Fruit fly (Drosophila melanogaster) whole organism, embryonic: Measurements from ENCODE around the gene PLCXD.
A peak's percentile ranks its signal among the peaks of the same experiment; 100 is the strongest.

Experiments
- CG10274 ChIP-seq: fragments of 200-800 bp; sonication (Bioruptor generic); optimal IDR thresholded peaks from 3 replicates; lab custom pipeline; 2017; ENCODE audit warnings: missing biosample characterization, mild to moderate bottlenecking, missing genetic modification characterization
- CG10321 ChIP-seq: fragments of 200-800 bp; sonication (Bioruptor generic); IDR thresholded peaks from 2 replicates; pipeline ENCODE4 v1.3.6; 2022; ENCODE audit warnings: missing biosample characterization, missing genetic modification characterization
- CG10543 ChIP-seq: fragments of 200-800 bp; sonication (Bioruptor generic); optimal IDR thresholded peaks from 3 replicates; lab custom pipeline; 2017; ENCODE audit warnings: missing biosample characterization, mild to moderate bottlenecking, missing genetic modification characterization, moderate library complexity
- CG11093 ChIP-seq: fragments of 200-800 bp; sonication (Bioruptor generic); IDR thresholded peaks from 3 replicates; pipeline ENCODE4 v1.3.6; 2022; ENCODE audit warnings: missing biosample characterization, missing genetic modification characterization
- CG11456 ChIP-seq: fragments of 200-800 bp; sonication (Bioruptor generic); IDR thresholded peaks from 3 replicates; pipeline ENCODE4 v1.3.6; 2022; ENCODE audit warnings: missing biosample characterization, missing genetic modification characterization
- CG11696 ChIP-seq: fragments of 200-800 bp; sonication (Bioruptor generic); IDR thresholded peaks from 2 replicates; pipeline ENCODE4 v1.3.6; 2022; ENCODE audit warnings: missing biosample characterization, missing genetic modification characterization
- CG12769 ChIP-seq: fragments of 200-800 bp; sonication (Bioruptor generic); optimal IDR thresholded peaks from 2 replicates; lab custom pipeline; 2019; ENCODE audit warnings: missing biosample characterization, mild to moderate bottlenecking, missing genetic modification characterization, moderate library complexity
- CG13296 ChIP-seq: fragments of 200-800 bp; sonication (Bioruptor generic); optimal IDR thresholded peaks from 3 replicates; lab custom pipeline; 2018; ENCODE audit warnings: missing biosample characterization, mild to moderate bottlenecking, missing genetic modification characterization
- CG13894 ChIP-seq: fragments of 200-800 bp; sonication (Bioruptor generic); optimal IDR thresholded peaks from 3 replicates; lab custom pipeline; 2018; ENCODE audit warnings: missing biosample characterization, mild to moderate bottlenecking, missing genetic modification characterization, moderate library complexity
- CG14965 ChIP-seq: fragments of 200-800 bp; sonication (Bioruptor generic); optimal IDR thresholded peaks from 2 replicates; lab custom pipeline; 2016; ENCODE audit warnings: missing biosample characterization, missing genetic modification characterization, borderline replicate concordance
- CG16813 ChIP-seq: fragments of 200-800 bp; sonication (Bioruptor generic); IDR thresholded peaks from 3 replicates; pipeline ENCODE4 v1.3.6; 2022; ENCODE audit warnings: missing biosample characterization, missing genetic modification characterization; ENCODE audit not compliant: partially characterized antibody
- CG17186 ChIP-seq: fragments of 200-800 bp; sonication (Bioruptor generic); optimal IDR thresholded peaks from 3 replicates; lab custom pipeline; 2017; ENCODE audit warnings: missing biosample characterization, missing genetic modification reagents, missing genetic modification characterization
- CG2120 ChIP-seq: fragments of 200-800 bp; sonication (Bioruptor generic); optimal IDR thresholded peaks from 3 replicates; lab custom pipeline; 2016; ENCODE audit warnings: missing biosample characterization, missing genetic modification characterization
- CG2199 ChIP-seq: fragments of 200-800 bp; sonication (Bioruptor generic); IDR thresholded peaks from 3 replicates; pipeline ENCODE4 v1.3.6; 2022; ENCODE audit warnings: missing biosample characterization, missing genetic modification characterization
- CG2678 ChIP-seq: fragments of 200-800 bp; sonication (Bioruptor generic); optimal IDR thresholded peaks from 3 replicates; lab custom pipeline; 2019; ENCODE audit warnings: missing biosample characterization, mild to moderate bottlenecking, missing genetic modification characterization, moderate library complexity
- CG31224 ChIP-seq: fragments of 200-800 bp; sonication (Bioruptor generic); IDR thresholded peaks from 2 replicates; pipeline ENCODE4 v1.3.6; 2022; ENCODE audit warnings: missing biosample characterization, missing genetic modification characterization
- CG5180 ChIP-seq: fragments of 200-800 bp; sonication (Bioruptor generic); optimal IDR thresholded peaks from 3 replicates; lab custom pipeline; 2017; ENCODE audit warnings: missing biosample characterization, missing genetic modification characterization, mild to moderate bottlenecking, moderate library complexity, missing genetic modification reagents
- CG7987 ChIP-seq: fragments of 200-800 bp; sonication (Bioruptor generic); optimal IDR thresholded peaks from 2 replicates; lab custom pipeline; 2018; ENCODE audit warnings: missing biosample characterization, mild to moderate bottlenecking, missing genetic modification characterization, moderate library complexity
- CG8281 ChIP-seq: fragments of 200-800 bp; sonication (Bioruptor generic); optimal IDR thresholded peaks from 2 replicates; lab custom pipeline; 2018; ENCODE audit warnings: missing biosample characterization, mild to moderate bottlenecking, missing genetic modification characterization, moderate library complexity
- CG8388 ChIP-seq: fragments of 200-800 bp; sonication (Bioruptor generic); optimal IDR thresholded peaks from 2 replicates; lab custom pipeline; 2019; ENCODE audit warnings: missing biosample characterization, mild to moderate bottlenecking, missing genetic modification characterization, moderate library complexity
- CG9932 ChIP-seq: fragments of 200-800 bp; sonication (Bioruptor generic); IDR thresholded peaks from 2 replicates; pipeline ENCODE4 v1.3.6; 2022; ENCODE audit warnings: missing biosample characterization, missing genetic modification characterization
- Gug ChIP-seq: fragments of 200-800 bp; sonication (Bioruptor generic); IDR thresholded peaks from 4 replicates; pipeline ENCODE4 v1.3.6; 2022; ENCODE audit warnings: missing biosample characterization, missing genetic modification characterization
- HHEX ChIP-seq: fragments of 200-800 bp; sonication (Bioruptor generic); optimal IDR thresholded peaks from 3 replicates; lab custom pipeline; 2017; ENCODE audit warnings: missing biosample characterization, mild to moderate bottlenecking, missing genetic modification characterization, missing genetic modification reagents
- Hsf ChIP-seq: fragments of 200-800 bp; sonication (Bioruptor generic); optimal IDR thresholded peaks from 3 replicates; lab custom pipeline; 2016; ENCODE audit warnings: missing biosample characterization, missing genetic modification characterization
- Med ChIP-seq: fragments of 200-800 bp; sonication (Bioruptor generic); peaks from one replicate; lab custom pipeline; 2016; ENCODE audit warnings: missing biosample characterization, missing genetic modification characterization, mild to moderate bottlenecking, inconsistent platforms, moderate library complexity
- Pdp1 ChIP-seq, 2 experiments: fragments of 200-800 bp; sonication (Bioruptor generic); optimal IDR thresholded peaks; 3 replicates each; lab custom pipeline; 2016; ENCODE audit warnings: missing biosample characterization in 2 of 2, missing genetic modification characterization in 2 of 2, mild to moderate bottlenecking in 1 of 2, moderate library complexity in 1 of 2
- Sox102F ChIP-seq: fragments of 200-800 bp; sonication (Bioruptor generic); optimal IDR thresholded peaks from 2 replicates; lab custom pipeline; 2018; ENCODE audit warnings: missing biosample characterization, mild to moderate bottlenecking, missing genetic modification characterization, moderate library complexity
- Sry-δ ChIP-seq: fragments of 200-800 bp; sonication (Bioruptor generic); optimal IDR thresholded peaks from 2 replicates; lab custom pipeline; 2016; ENCODE audit warnings: missing biosample characterization, missing genetic modification characterization
- Ssrp ChIP-seq: fragments of 200-800 bp; sonication (Bioruptor generic); optimal IDR thresholded peaks from 2 replicates; lab custom pipeline; 2018; ENCODE audit warnings: missing biosample characterization, mild to moderate bottlenecking, missing genetic modification characterization, moderate library complexity
- abd-A ChIP-seq: fragments of 200-800 bp; sonication (Bioruptor generic); optimal IDR thresholded peaks from 3 replicates; lab custom pipeline; 2019; ENCODE audit warnings: missing biosample characterization, mild to moderate bottlenecking, missing genetic modification characterization, moderate library complexity
- bsh ChIP-seq, 2 experiments: fragments of 200-800 bp; sonication (Bioruptor generic); optimal IDR thresholded peaks; 2 replicates each; lab custom pipeline; 2017 to 2018; ENCODE audit warnings: mild to moderate bottlenecking in 2 of 2, missing biosample characterization in 2 of 2, missing genetic modification characterization in 2 of 2, moderate library complexity in 1 of 2
- dpn ChIP-seq, 2 experiments: fragments of 200-800 bp; sonication (Bioruptor generic); optimal IDR thresholded peaks; 3 replicates each; lab custom pipeline; 2016; ENCODE audit warnings: missing biosample characterization in 2 of 2, missing genetic modification characterization in 2 of 2
- gem ChIP-seq: fragments of 200-800 bp; sonication (Bioruptor generic); optimal IDR thresholded peaks from 2 replicates; lab custom pipeline; 2019; ENCODE audit warnings: missing biosample characterization, mild to moderate bottlenecking, missing genetic modification characterization, moderate library complexity
- grau ChIP-seq: fragments of 200-800 bp; optimal IDR thresholded peaks from 3 replicates; lab custom pipeline; 2019; ENCODE audit warnings: missing biosample characterization, mild to moderate bottlenecking, missing genetic modification characterization, moderate library complexity
- gro ChIP-seq: fragments of 200-800 bp; sonication (Bioruptor generic); optimal IDR thresholded peaks from 2 replicates; lab custom pipeline; 2016; ENCODE audit warnings: missing biosample characterization, missing genetic modification characterization
- gt ChIP-seq: fragments of 200-800 bp; sonication (Bioruptor generic); IDR thresholded peaks from 2 replicates; pipeline ENCODE4 v1.3.6; 2022; ENCODE audit warnings: missing biosample characterization, missing genetic modification characterization
- jing ChIP-seq: fragments of 200-800 bp; sonication (Bioruptor generic); optimal IDR thresholded peaks from 2 replicates; lab custom pipeline; 2018; ENCODE audit warnings: missing biosample characterization, mild to moderate bottlenecking, missing genetic modification characterization
- kah ChIP-seq: fragments of 200-800 bp; sonication (Bioruptor generic); optimal IDR thresholded peaks from 2 replicates; lab custom pipeline; 2018; ENCODE audit warnings: missing biosample characterization, mild to moderate bottlenecking, missing genetic modification characterization
- mirr ChIP-seq: fragments of 200-800 bp; sonication (Bioruptor generic); optimal IDR thresholded peaks from 3 replicates; lab custom pipeline; 2018; ENCODE audit warnings: missing biosample characterization, mild to moderate bottlenecking, missing genetic modification characterization
- nau ChIP-seq: fragments of 200-800 bp; sonication (Bioruptor generic); optimal IDR thresholded peaks from 3 replicates; lab custom pipeline; 2017; ENCODE audit warnings: missing biosample characterization, mild to moderate bottlenecking, missing genetic modification characterization, missing genetic modification reagents
- p53 ChIP-seq: fragments of 200-800 bp; sonication (Bioruptor generic); optimal IDR thresholded peaks from 2 replicates; lab custom pipeline; 2016; ENCODE audit warnings: missing biosample characterization, missing genetic modification characterization
- sd ChIP-seq: fragments of 200-800 bp; sonication (Bioruptor generic); optimal IDR thresholded peaks from 3 replicates; lab custom pipeline; 2018; ENCODE audit warnings: missing biosample characterization, mild to moderate bottlenecking, missing genetic modification characterization, moderate library complexity
- seq ChIP-seq: fragments of 200-800 bp; sonication (Bioruptor generic); IDR thresholded peaks from 2 replicates; pipeline ENCODE4 v1.3.6; 2022; ENCODE audit warnings: missing biosample characterization, missing genetic modification characterization
- unpg ChIP-seq: fragments of 200-800 bp; sonication (Bioruptor generic); optimal IDR thresholded peaks from 3 replicates; lab custom pipeline; 2018; ENCODE audit warnings: missing biosample characterization, mild to moderate bottlenecking, missing genetic modification characterization, moderate library complexity
- vvl ChIP-seq: fragments of 200-800 bp; sonication (Bioruptor generic); IDR thresholded peaks from 2 replicates; pipeline ENCODE4 v1.3.6; 2022; ENCODE audit warnings: missing biosample characterization, missing genetic modification characterization
- zen ChIP-seq: fragments of 200-800 bp; sonication (Bioruptor generic); optimal IDR thresholded peaks from 3 replicates; lab custom pipeline; 2018; ENCODE audit warnings: missing biosample characterization, mild to moderate bottlenecking, missing genetic modification characterization, moderate library complexity
- zfh1 ChIP-seq: fragments of 200-800 bp; sonication (Bioruptor generic); IDR thresholded peaks from 3 replicates; pipeline ENCODE4 v1.3.6; 2022; ENCODE audit warnings: missing biosample characterization, missing genetic modification characterization

PLCXD gene

DNA sequence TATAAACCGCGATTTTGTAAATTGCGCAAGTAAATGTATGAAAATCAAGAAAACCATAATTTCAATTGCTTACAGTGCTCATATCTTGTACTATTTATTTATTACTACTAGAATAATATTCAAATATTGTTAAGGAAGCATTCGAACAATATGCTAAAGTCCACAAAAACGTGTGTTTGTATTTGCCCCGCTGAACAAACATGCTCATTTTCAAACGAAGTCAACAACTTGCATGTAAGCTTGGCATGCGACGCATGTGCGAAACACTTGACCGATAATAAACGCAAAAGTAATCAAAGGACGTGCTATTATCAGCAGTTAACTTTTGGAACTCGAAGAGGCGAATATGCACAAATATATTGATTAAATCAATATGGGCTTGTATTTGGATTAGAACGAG is 28.0 kb upstream of the PLCXD start (continued):
- no peak for TF ChIP-seq jing (GFP tag; lab: Kevin White, UChicago)
- TF ChIP-seq zfh1 (GFP tag; lab: Robert Waterston, UW), result peak; percentile 46; the same call in 2 of the 3 replicates
- TF ChIP-seq CG14965, result peak; percentile 7
- TF ChIP-seq Pdp1 (GFP tag; optimal IDR thresholded peaks at IDR 0.05; lab: Kevin White, UChicago), result no peak
- TF ChIP-seq, all 482 proteins: peak for 204

DNA sequence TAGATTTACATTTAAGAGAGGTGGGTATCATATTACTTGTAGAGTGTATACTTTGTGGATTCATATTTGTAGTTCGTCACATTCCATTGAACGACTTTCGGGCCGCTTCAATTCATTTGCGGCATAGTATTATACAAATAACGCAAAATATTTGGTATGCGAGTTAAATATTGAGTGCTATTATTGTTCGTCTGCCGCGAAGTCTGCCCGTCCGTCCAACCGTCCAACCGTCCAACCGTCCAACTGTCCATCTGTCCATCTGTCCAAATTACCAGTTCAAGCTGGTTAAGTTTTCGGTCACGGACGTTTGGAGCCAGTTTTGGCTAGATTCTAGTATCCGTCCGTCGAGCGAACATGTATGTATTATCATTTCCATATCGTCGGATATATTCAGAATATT is 25.1 kb upstream of the PLCXD start:
- TF ChIP-seq Med (GFP tag; lab: Kevin White, UChicago), result peak; percentile 25
- TF ChIP-seq CG17186, result no peak
- no peak for TF ChIP-seq nau (GFP tag; lab: Kevin White, UChicago)
- no peak for TF ChIP-seq CG11456 (GFP tag; lab: Robert Waterston, UW)
- TF ChIP-seq gro (GFP tag; lab: Kevin White, UChicago), result no peak
- no peak for TF ChIP-seq Ssrp (tag; lab: Kevin White, UChicago)
- no peak for TF ChIP-seq gt (GFP tag; lab: Robert Waterston, UW)
- TF ChIP-seq dpn (GFP tag; optimal IDR thresholded peaks at IDR 0.05; lab: Kevin White, UChicago), result no peak
- TF ChIP-seq CG16813 (GFP tag; lab: Robert Waterston, UW), result no peak
- TF ChIP-seq CG13894, result peak; percentile 32
- no peak for TF ChIP-seq zen
- TF ChIP-seq p53 (GFP tag; lab: Kevin White, UChicago), result no peak
- TF ChIP-seq sd, result peak; percentile 80
- peak; percentile 85 for TF ChIP-seq CG8281 (tag; lab: Kevin White, UChicago)
- no peak for TF ChIP-seq Gug (GFP tag; lab: Robert Waterston, UW)
- peak; percentile 3 for TF ChIP-seq CG5180 (GFP tag; lab: Kevin White, UChicago)
- peak; percentile 82 for TF ChIP-seq gem (tag; lab: Kevin White, UChicago)

dm6 chr2L:12025505-12025904 is 23.7 kb upstream of the PLCXD start:
- TF ChIP-seq CG8388 (GFP tag; lab: Kevin White, UChicago), result no peak
- TF ChIP-seq CG2120 (GFP tag; lab: Kevin White, UChicago), result peak; percentile 7
- peak; percentile 33; the same call in 1 of the 2 replicates for TF ChIP-seq CG9932
- TF ChIP-seq Sry-δ (GFP tag; lab: Kevin White, UChicago), result no peak
- peak; percentile 98 for TF ChIP-seq CG10274 (GFP tag; lab: Kevin White, UChicago)
- TF ChIP-seq bsh (GFP tag; optimal IDR thresholded peaks at IDR 0.05; lab: Kevin White, UChicago), result peak in 1 of 2 experiments; percentile 26
- 0 out of 2 replicates have a peak, but pooled peaks have one; percentile 10 for TF ChIP-seq CG31224
- no peak for TF ChIP-seq CG10321 (GFP tag; lab: Robert Waterston, UW)
- peak; percentile 90 for TF ChIP-seq Med (GFP tag; lab: Kevin White, UChicago)
- peak; percentile 8 for TF ChIP-seq unpg (GFP tag; lab: Kevin White, UChicago)
- TF ChIP-seq mirr, result peak; percentile 10
- TF ChIP-seq kah (GFP tag; lab: Kevin White, UChicago), result peak; percentile 64
- 0 out of 3 replicates have a peak, but pooled peaks have one; percentile 55 for TF ChIP-seq CG2199
- TF ChIP-seq abd-A, result peak; percentile 50
- 0 out of 2 replicates have a peak, but pooled peaks have one; percentile 7 for TF ChIP-seq seq (GFP tag; lab: Robert Waterston, UW)
- peak; percentile 24 for TF ChIP-seq CG13296 (GFP tag; lab: Kevin White, UChicago)
- TF ChIP-seq CG11696 (GFP tag; lab: Robert Waterston, UW), result no peak
- peak; percentile 83 for TF ChIP-seq CG12769
- peak; percentile 22 for TF ChIP-seq grau (tag; lab: Kevin White, UChicago)
- TF ChIP-seq Hsf (GFP tag; lab: Kevin White, UChicago), result no peak
- TF ChIP-seq vvl (GFP tag; lab: Robert Waterston, UW), result peak; percentile 10; the same call in 1 of the 2 replicates
- peak; percentile 90 for TF ChIP-seq CG5180 (GFP tag; lab: Kevin White, UChicago)
- TF ChIP-seq CG2678 (tag; lab: Kevin White, UChicago), result peak; percentile 19
- peak; percentile 21 for TF ChIP-seq HHEX (GFP tag; lab: Kevin White, UChicago)
- TF ChIP-seq CG10543 (GFP tag; lab: Kevin White, UChicago), result peak; percentile 44
- no peak for TF ChIP-seq CG11093 (GFP tag; lab: Robert Waterston, UW)
- TF ChIP-seq CG7987 (GFP tag; lab: Kevin White, UChicago), result peak; percentile 22
- peak; percentile 7 for TF ChIP-seq Sox102F (GFP tag; lab: Kevin White, UChicago)
